Worm (Caenorhabditis elegans): ENCODE measurements around the gene grl-31.

DNA sequence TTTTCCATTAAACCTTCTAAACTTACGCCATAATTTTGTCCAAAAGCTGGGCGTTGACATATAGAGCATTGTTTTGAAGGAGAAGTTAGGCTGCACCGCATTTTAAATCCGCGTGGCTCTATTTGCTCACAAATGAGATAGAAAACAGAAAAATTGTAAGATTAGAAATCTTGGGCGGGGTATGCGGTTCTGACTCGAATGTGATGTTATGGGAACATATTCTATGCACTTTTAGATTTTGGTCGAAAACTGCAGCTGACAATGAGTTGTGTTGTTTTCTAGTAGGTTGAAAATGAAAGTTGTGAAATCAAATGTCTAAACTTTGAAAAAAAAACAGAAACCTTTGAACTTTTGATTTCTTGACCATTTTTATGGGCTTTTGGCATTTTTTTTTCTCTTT, 14.2 kb downstream of the grl-31 start, which contains the start of gene nhr-222:
- TF ChIP-seq nhr-25 (tag; optimal IDR thresholded peaks at IDR 0.05; ENCODE audit: borderline replicate concordance, insufficient read depth) (no peak), unc-62 (GFP tag; optimal IDR thresholded peaks at IDR 0.05 in 1 of 2) (no peak), unc-62 (tag; optimal IDR thresholded peaks at IDR 0.05) (no peak), pha-4 (GFP tag; IDR thresholded peaks at IDR 0.05) (no peak), pha-4 (tag; optimal IDR thresholded peaks at IDR 0.05) (no peak), snpc-4 (tag; optimal IDR thresholded peaks at IDR 0.05) (no peak), lsy-2 (tag; optimal IDR thresholded peaks at IDR 0.05) (no peak), mdl-1 (tag; optimal IDR thresholded peaks at IDR 0.05) (no peak), ces-1 (GFP tag; optimal IDR thresholded peaks at IDR 0.05) (no peak), zag-1 (tag; optimal IDR thresholded peaks at IDR 0.05) (no peak), hif-1 (tag; optimal IDR thresholded peaks at IDR 0.05) (no peak), aha-1 (tag) (no peak), nhr-10 (tag; optimal IDR thresholded peaks at IDR 0.05) (no peak), zip-2 (tag; optimal IDR thresholded peaks at IDR 0.05) (no peak), saeg-2 (GFP tag; IDR thresholded peaks at IDR 0.05) (no peak)
